Worm (Caenorhabditis elegans): ENCODE data around the gene str-222.

str-222 gene

ce11 chrV:1627269-1627668 lies 8.7 kb upstream of the str-222 start:
- no peak for TF ChIP-seq nhr-41 (GFP tag; IDR thresholded peaks at IDR 0.05)
- no peak for TF ChIP-seq ztf-11 (tag; optimal IDR thresholded peaks at IDR 0.05)
- TF ChIP-seq F10B5.3 (tag; optimal IDR thresholded peaks at IDR 0.05), result no peak
- peak; percentile 95 for TF ChIP-seq nhr-77 (tag; optimal IDR thresholded peaks at IDR 0.05)
- no peak for TF ChIP-seq zip-2 (tag; optimal IDR thresholded peaks at IDR 0.05)
- TF ChIP-seq lin-13 (GFP tag; optimal IDR thresholded peaks at IDR 0.05), result no peak
- TF ChIP-seq fkh-10 (GFP tag; optimal IDR thresholded peaks at IDR 0.05), result no peak
- no peak for TF ChIP-seq nhr-111 (GFP tag; optimal IDR thresholded peaks at IDR 0.05)
- TF ChIP-seq dmd-6 (GFP tag; IDR thresholded peaks at IDR 0.05), result peak; percentile 39
- no peak for TF ChIP-seq nhr-76 (tag; optimal IDR thresholded peaks at IDR 0.05)
- TF ChIP-seq ceh-44 (GFP tag; IDR thresholded peaks at IDR 0.05), result no peak
- TF ChIP-seq Y105C5A.15 (GFP tag; IDR thresholded peaks at IDR 0.05), result no peak
- peak; percentile 23 for TF ChIP-seq mxl-3 (GFP tag; optimal IDR thresholded peaks at IDR 0.05)
- TF ChIP-seq vab-7 (GFP tag; IDR thresholded peaks at IDR 0.05), result no peak
- TF ChIP-seq aha-1 (tag), result peak; percentile 25
- no peak for TF ChIP-seq dmd-9 (GFP tag; IDR thresholded peaks at IDR 0.05)
- no peak for TF ChIP-seq hmg-1.1 (GFP tag; IDR thresholded peaks at IDR 0.05)
- no peak for TF ChIP-seq lsy-2 (tag; optimal IDR thresholded peaks at IDR 0.05)
- no peak for TF ChIP-seq F37D6.2 (tag; optimal IDR thresholded peaks at IDR 0.05)
- TF ChIP-seq dve-1 (tag; optimal IDR thresholded peaks at IDR 0.05; ENCODE audit: insufficient read depth), result peak; percentile 6
- TF ChIP-seq hlh-30 (tag; optimal IDR thresholded peaks at IDR 0.05; ENCODE audit: insufficient read depth), result peak; percentile 55
- no peak for TF ChIP-seq nhr-102 (tag; optimal IDR thresholded peaks at IDR 0.05)
- TF ChIP-seq Y48G9A.11 (GFP tag; IDR thresholded peaks at IDR 0.05), result no peak
- no peak for TF ChIP-seq nhr-48 (tag; optimal IDR thresholded peaks at IDR 0.05)
- no peak for TF ChIP-seq tra-1 (GFP tag; IDR thresholded peaks at IDR 0.05)
- TF ChIP-seq nhr-28 (tag; optimal IDR thresholded peaks at IDR 0.05), result peak; percentile 100
- no peak for TF ChIP-seq lin-29 (GFP tag; IDR thresholded peaks at IDR 0.05)
- TF ChIP-seq Y5F2A.4 (GFP tag; optimal IDR thresholded peaks at IDR 0.05), result no peak
- no peak for TF ChIP-seq php-3 (GFP tag; IDR thresholded peaks at IDR 0.05)
- peak; percentile 32 for TF ChIP-seq nhr-25 (tag; optimal IDR thresholded peaks at IDR 0.05; ENCODE audit: borderline replicate concordance, insufficient read depth)
- no peak for TF ChIP-seq dpl-1 (GFP tag; optimal IDR thresholded peaks at IDR 0.05)
- TF ChIP-seq hlh-11 (tag; optimal IDR thresholded peaks at IDR 0.05), result peak; percentile 40
- peak in 1 of 2 experiments; percentile 37 for TF ChIP-seq mdl-1 (tag; optimal IDR thresholded peaks at IDR 0.05)
- no peak for TF ChIP-seq egl-27 (tag; optimal IDR thresholded peaks at IDR 0.05)
- no peak for TF ChIP-seq pha-4 (GFP tag; IDR thresholded peaks at IDR 0.05)
- TF ChIP-seq pha-4 (tag; optimal IDR thresholded peaks at IDR 0.05), result no peak
- TF ChIP-seq unc-39 (tag; optimal IDR thresholded peaks at IDR 0.05), result no peak
- no peak for TF ChIP-seq F49E8.2 (tag; optimal IDR thresholded peaks at IDR 0.05; ENCODE audit: borderline replicate concordance)
- TF ChIP-seq ceh-62 (tag; optimal IDR thresholded peaks at IDR 0.05), result no peak
- no peak for TF ChIP-seq daf-8 (GFP tag; IDR thresholded peaks at IDR 0.05)
- no peak for TF ChIP-seq nhr-10 (tag; optimal IDR thresholded peaks at IDR 0.05)
- no peak for TF ChIP-seq ceh-32 (tag; optimal IDR thresholded peaks at IDR 0.05; ENCODE audit: poor library complexity)
- TF ChIP-seq spr-1 (tag; optimal IDR thresholded peaks at IDR 0.05), result no peak
- no peak for TF ChIP-seq lim-7 (GFP tag; IDR thresholded peaks at IDR 0.05)
- TF ChIP-seq mdt-29 (GFP tag; IDR thresholded peaks at IDR 0.05), result no peak
- peak in 1 of 2 experiments; percentile 74 for TF ChIP-seq unc-62 (GFP tag; optimal IDR thresholded peaks at IDR 0.05 in 1 of 2)
- TF ChIP-seq unc-62 (tag; optimal IDR thresholded peaks at IDR 0.05), result no peak
- TF ChIP-seq ama-1 (optimal IDR thresholded peaks at IDR 0.05), result no peak
- no peak for TF ChIP-seq tag-97 (GFP tag; IDR thresholded peaks at IDR 0.05)
- no peak for TF ChIP-seq nhr-11 (tag; optimal IDR thresholded peaks at IDR 0.05)
- TF ChIP-seq zip-11 (GFP tag; IDR thresholded peaks at IDR 0.05), result no peak
- no peak for TF ChIP-seq R02D3.7 (tag; optimal IDR thresholded peaks at IDR 0.05)
- TF ChIP-seq nhr-42 (GFP tag; IDR thresholded peaks at IDR 0.05), result peak; percentile 71; the same call in 1 of the 2 replicates
